Worm (Caenorhabditis elegans) whole organism, L3 larva: ENCODE measurements around the gene mthf-1.
A peak's percentile ranks its signal among the peaks of the same experiment; 100 is the strongest.

Source experiments
- aly-2 ChIP-seq: fragments of 150-350 bp; optimal IDR thresholded peaks from 2 replicates; lab custom pipeline; 2014; ENCODE audit warnings: missing biosample characterization, missing genetic modification characterization
- ama-1 ChIP-seq: fragments of 150-350 bp; optimal IDR thresholded peaks from 2 replicates; lab custom pipeline; 2018
- daf-12 ChIP-seq: fragments of 150-350 bp; optimal IDR thresholded peaks from 2 replicates; lab custom pipeline; 2014; ENCODE audit warnings: missing biosample characterization, missing genetic modification reagents, missing genetic modification characterization
- fkh-10 ChIP-seq: sonication (generic microtip); optimal IDR thresholded peaks from 2 replicates; lab custom pipeline; 2017; ENCODE audit warnings: missing biosample characterization, missing genetic modification reagents, missing genetic modification characterization
- fos-1 ChIP-seq: fragments of 150-350 bp; optimal IDR thresholded peaks from 2 replicates; lab custom pipeline; 2014; ENCODE audit warnings: missing biosample characterization, missing genetic modification characterization
- jun-1 ChIP-seq: fragments of 150-350 bp; optimal IDR thresholded peaks from 2 replicates; lab custom pipeline; 2014; ENCODE audit warnings: missing biosample characterization, missing genetic modification reagents, missing genetic modification characterization
- lin-39 ChIP-seq: fragments of 150-350 bp; optimal IDR thresholded peaks from 2 replicates; lab custom pipeline; 2018; ENCODE audit warnings: missing biosample characterization, missing genetic modification reagents, missing genetic modification characterization
- mdl-1 ChIP-seq: fragments of 150-350 bp; optimal IDR thresholded peaks from 2 replicates; lab custom pipeline; 2014; ENCODE audit warnings: missing biosample characterization, missing genetic modification characterization
- nhr-23 ChIP-seq: fragments of 150-350 bp; optimal IDR thresholded peaks from 2 replicates; lab custom pipeline; 2014; ENCODE audit warnings: missing biosample characterization, missing genetic modification reagents, missing genetic modification characterization
- nhr-77 ChIP-seq: fragments of 150-350 bp; optimal IDR thresholded peaks from 2 replicates; lab custom pipeline; 2014; ENCODE audit warnings: missing biosample characterization, missing genetic modification characterization
- pha-4 ChIP-seq: fragments of 150-350 bp; optimal IDR thresholded peaks from 2 replicates; lab custom pipeline; 2014; ENCODE audit warnings: missing biosample characterization, missing genetic modification reagents, missing genetic modification characterization
- pqm-1 ChIP-seq: fragments of 150-350 bp; optimal IDR thresholded peaks from 2 replicates; lab custom pipeline; 2017; ENCODE audit warnings: missing biosample characterization, missing genetic modification characterization, inconsistent platforms
- unc-62 ChIP-seq: fragments of 150-350 bp; sonication (generic microtip); optimal IDR thresholded peaks from 4 replicates; lab custom pipeline; 2014; ENCODE audit warnings: missing biosample characterization, missing genetic modification reagents, missing genetic modification characterization

- TF ChIP-seq unc-62: no peak
- TF ChIP-seq nhr-23 (tag; lab: Kevin White, UChicago): peak; percentile 53
- no peak for TF ChIP-seq mdl-1 (tag; lab: Kevin White, UChicago)
- peak; percentile 89 for TF ChIP-seq pqm-1 (tag; lab: Kevin White, UChicago)
- TF ChIP-seq nhr-77 (tag; lab: Kevin White, UChicago): no peak
- TF ChIP-seq lin-39: no peak
- TF ChIP-seq fkh-10 (GFP tag; lab: Kevin White, UChicago): no peak
- peak; percentile 22 for TF ChIP-seq jun-1 (tag; lab: Kevin White, UChicago)
- TF ChIP-seq fos-1: no peak
- TF ChIP-seq aly-2 (tag; lab: Kevin White, UChicago): no peak
- TF ChIP-seq ama-1 (lab: Kevin White, UChicago): no peak
- TF ChIP-seq pha-4: no peak
- no peak for TF ChIP-seq daf-12 (tag; lab: Kevin White, UChicago)
These were observed 908 bp downstream of the mthf-1 start for ce11 chrII:7776715-7777114.
